Worm (Caenorhabditis elegans): Measurements from ENCODE around the gene swsn-4.

ce11 chrIV:11180077-11180476 lies 54.3 kb downstream of the swsn-4 start:
- TF ChIP-seq sptf-2 (GFP tag; optimal IDR thresholded peaks at IDR 0.05) (no peak), unc-130 (GFP tag; optimal IDR thresholded peaks at IDR 0.05) (no peak), bed-2 (GFP tag; IDR thresholded peaks at IDR 0.05) (no peak), egrh-3 (GFP tag; IDR thresholded peaks at IDR 0.05) (no peak), attf-6 (GFP tag; IDR thresholded peaks at IDR 0.05) (no peak), nfya-1 (tag; optimal IDR thresholded peaks at IDR 0.05; ENCODE audit: borderline replicate concordance, insufficient read depth) (no peak), dpff-1 (tag; optimal IDR thresholded peaks at IDR 0.05) (no peak), bed-1 (GFP tag; IDR thresholded peaks at IDR 0.05) (no peak), let-607 (tag; optimal IDR thresholded peaks at IDR 0.05) (no peak)
